Worm (Caenorhabditis elegans): ENCODE results near the gene C14A6.7.
"Not testable (repeated sequence)": the region's sequence is repeated elsewhere in the genome, so short reads cannot be mapped to it uniquely, and the experiment has no call there.

The C14A6.7 gene

ce11 chrV:18168266-18168665, at the start of gene C14A6.7:
TSS of gene C14A6.7 (minus strand) at chrV:18168366.
- TF ChIP-seq lin-13 (GFP tag; optimal IDR thresholded peaks at IDR 0.05) (no peak), C34F6.9 (tag; optimal IDR thresholded peaks at IDR 0.05) (no peak), nhr-129 (tag; optimal IDR thresholded peaks at IDR 0.05) (no peak), dmd-4 (tag; optimal IDR thresholded peaks at IDR 0.05) (no peak)

DNA sequence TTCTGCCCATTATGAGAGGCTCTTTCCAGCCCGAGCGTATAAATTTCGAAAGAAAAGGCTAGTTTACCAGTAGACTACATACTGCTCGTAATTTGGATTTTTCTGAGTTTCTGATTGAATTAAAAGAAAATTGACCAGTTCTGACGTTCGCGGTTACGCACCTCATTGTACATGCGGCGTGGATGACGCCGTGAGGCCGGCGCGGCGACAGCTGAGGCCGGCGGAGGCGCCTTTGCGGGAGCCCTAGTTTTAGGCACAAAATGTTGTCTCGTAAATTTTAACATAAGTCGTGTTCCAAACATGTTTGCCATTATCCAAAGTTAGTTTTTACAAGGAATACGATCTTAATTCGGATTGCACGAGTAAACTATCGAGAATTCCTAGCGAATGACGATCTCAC, 48.6 kb upstream of the C14A6.7 start, which contains the start of gene F16H6.9:
Gene F16H6.9 (plus strand): TSS at position 301 of the 400 bp plus-strand sequence.
- TF ChIP-seq blmp-1 (tag; optimal IDR thresholded peaks at IDR 0.05; ENCODE audit: insufficient read depth); nhr-11 (tag; optimal IDR thresholded peaks at IDR 0.05); alr-1 (tag; optimal IDR thresholded peaks at IDR 0.05): not testable (repeated sequence)

DNA sequence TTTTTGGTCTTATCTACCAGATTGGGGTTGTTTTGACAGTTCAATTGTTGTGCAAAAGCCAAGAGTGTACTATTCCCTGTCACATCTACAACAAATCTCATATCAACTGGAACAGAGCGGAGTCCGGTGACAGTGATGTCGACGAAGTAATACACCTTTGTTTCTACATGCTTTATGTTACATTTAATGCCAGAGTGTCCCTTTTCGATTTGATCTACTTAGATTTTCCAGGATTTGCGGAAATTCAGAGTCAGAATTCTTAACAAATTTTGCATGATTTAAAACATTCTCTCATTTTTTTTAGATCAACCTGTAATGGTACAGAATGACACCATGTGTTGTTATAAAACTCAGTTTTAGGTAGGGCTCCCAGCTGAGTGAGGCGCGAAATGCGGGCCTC, 48.0 kb upstream of the C14A6.7 start, which contains the start of gene F16H6.8:
Gene F16H6.8 (minus strand): TSS at position 101 of the 400 bp plus-strand sequence.
- TF ChIP-seq nhr-25 (tag; optimal IDR thresholded peaks at IDR 0.05); Y55F3AM.14 (GFP tag; optimal IDR thresholded peaks at IDR 0.05); peb-1 (tag; optimal IDR thresholded peaks at IDR 0.05): not testable (repeated sequence)

ce11 chrV:18212848-18213247, 44.7 kb upstream of the C14A6.7 start:
- TF ChIP-seq nhr-25 (tag; optimal IDR thresholded peaks at IDR 0.05) (no peak), ztf-4 (tag; optimal IDR thresholded peaks at IDR 0.05) (no peak), lin-39 (tag; optimal IDR thresholded peaks at IDR 0.05) (no peak), gmeb-1 (tag; optimal IDR thresholded peaks at IDR 0.05) (no peak), elt-3 (tag; optimal IDR thresholded peaks at IDR 0.05) (no peak), nhr-6 (tag; optimal IDR thresholded peaks at IDR 0.05) (no peak), lsy-2 (tag; optimal IDR thresholded peaks at IDR 0.05) (no peak), egl-27 (tag; optimal IDR thresholded peaks at IDR 0.05) (no peak), Y55F3AM.14 (GFP tag; optimal IDR thresholded peaks at IDR 0.05) (no peak), ztf-11 (tag; optimal IDR thresholded peaks at IDR 0.05) (no peak), nhr-237 (tag; optimal IDR thresholded peaks at IDR 0.05) (no peak), skn-1 (tag; optimal IDR thresholded peaks at IDR 0.05) (no peak), sma-3 (GFP tag; optimal IDR thresholded peaks at IDR 0.05) (no peak), sem-4 (tag; optimal IDR thresholded peaks at IDR 0.05) (no peak), peb-1 (tag; optimal IDR thresholded peaks at IDR 0.05) (no peak)

DNA sequence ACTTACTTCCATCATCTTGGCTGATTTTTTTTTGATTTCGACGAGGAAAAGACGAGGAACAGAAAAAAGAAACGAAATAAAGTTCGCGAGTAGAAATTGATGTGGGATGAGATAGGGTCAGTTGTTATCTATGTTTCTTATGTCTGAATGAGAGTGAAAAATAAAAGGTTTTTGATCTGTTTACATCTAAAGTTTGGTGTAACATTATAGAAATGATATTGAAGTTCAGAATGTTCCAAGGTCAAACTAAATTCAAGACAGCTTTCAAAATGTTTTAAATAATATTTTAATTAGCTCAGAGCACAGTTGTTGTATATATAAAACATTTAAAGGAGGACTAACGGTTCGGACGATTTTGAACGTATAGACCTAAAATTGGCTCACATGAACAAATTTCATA, 40.9 kb upstream of the C14A6.7 start, which contains the start of gene F16H6.7:
Gene F16H6.7 (minus strand): TSS at position 101 of the 400 bp plus-strand sequence.
- TF ChIP-seq nhr-237 (tag; optimal IDR thresholded peaks at IDR 0.05) (no peak), nhr-25 (tag; optimal IDR thresholded peaks at IDR 0.05) (no peak), blmp-1 (tag; optimal IDR thresholded peaks at IDR 0.05; ENCODE audit: insufficient read depth) (no peak), Y55F3AM.14 (GFP tag; optimal IDR thresholded peaks at IDR 0.05) (no peak), nhr-129 (tag; optimal IDR thresholded peaks at IDR 0.05) (no peak), unc-55 (GFP tag; optimal IDR thresholded peaks at IDR 0.05) (no peak), sma-3 (GFP tag; optimal IDR thresholded peaks at IDR 0.05) (no peak), alr-1 (tag; optimal IDR thresholded peaks at IDR 0.05) (no peak), mdl-1 (tag; optimal IDR thresholded peaks at IDR 0.05) (no peak), mbf-1 (tag; optimal IDR thresholded peaks at IDR 0.05) (no peak), nhr-11 (tag; optimal IDR thresholded peaks at IDR 0.05) (no peak), zag-1 (tag; optimal IDR thresholded peaks at IDR 0.05) (no peak), nhr-23 (tag; optimal IDR thresholded peaks at IDR 0.05) (no peak)

- no peak for TF ChIP-seq aly-2 (tag; optimal IDR thresholded peaks at IDR 0.05)
- no peak for TF ChIP-seq F13H6.1 (tag; optimal IDR thresholded peaks at IDR 0.05)
- TF ChIP-seq peb-1 (tag; optimal IDR thresholded peaks at IDR 0.05), result no peak
- no peak for TF ChIP-seq unc-62 (GFP tag; optimal IDR thresholded peaks at IDR 0.05)
- TF ChIP-seq dmd-4 (tag; optimal IDR thresholded peaks at IDR 0.05), result no peak
- no peak for TF ChIP-seq zag-1 (tag; optimal IDR thresholded peaks at IDR 0.05)
- TF ChIP-seq nhr-6 (tag; optimal IDR thresholded peaks at IDR 0.05), result no peak
- no peak for TF ChIP-seq elt-1 (tag; optimal IDR thresholded peaks at IDR 0.05)
- no peak for TF ChIP-seq ama-1 (optimal IDR thresholded peaks at IDR 0.05)
- TF ChIP-seq nhr-21 (tag; optimal IDR thresholded peaks at IDR 0.05), result no peak
- TF ChIP-seq R02D3.7 (tag; optimal IDR thresholded peaks at IDR 0.05), result no peak
- TF ChIP-seq lsy-2 (tag; optimal IDR thresholded peaks at IDR 0.05), result no peak
- no peak for TF ChIP-seq nhr-12 (tag; optimal IDR thresholded peaks at IDR 0.05)
- no peak for TF ChIP-seq mab-5 (tag; optimal IDR thresholded peaks at IDR 0.05)
Observed at ce11 chrV:18198421-18198820, 30.3 kb upstream of the C14A6.7 start, which contains the start of gene F16H6.4. TSS of gene F16H6.4 (plus strand) at chrV:18198721.
